Fruit fly (Drosophila melanogaster) whole organism, embryonic: ENCODE data around the gene CG3104.

Experiments
- CG11093 ChIP-seq: fragments of 200-800 bp; sonication (Bioruptor generic); IDR thresholded peaks from 3 replicates; pipeline ENCODE4 v1.3.6; 2022; ENCODE audit warnings: missing biosample characterization, missing genetic modification characterization
- CG11560 ChIP-seq: fragments of 200-800 bp; sonication (Bioruptor generic); IDR thresholded peaks from 3 replicates; pipeline ENCODE4 v1.3.6; 2022; ENCODE audit warnings: missing biosample characterization, missing genetic modification characterization
- CG11723 ChIP-seq: fragments of 200-800 bp; sonication (Bioruptor generic); optimal IDR thresholded peaks from 2 replicates; lab custom pipeline; 2017; ENCODE audit warnings: missing biosample characterization, mild to moderate bottlenecking, missing genetic modification characterization
- CG12942 ChIP-seq: fragments of 200-800 bp; sonication (Bioruptor generic); optimal IDR thresholded peaks from 3 replicates; lab custom pipeline; 2016; ENCODE audit warnings: missing biosample characterization, missing genetic modification characterization
- CG13894 ChIP-seq: fragments of 200-800 bp; sonication (Bioruptor generic); optimal IDR thresholded peaks from 3 replicates; lab custom pipeline; 2018; ENCODE audit warnings: missing biosample characterization, mild to moderate bottlenecking, missing genetic modification characterization, moderate library complexity
- CG14050 ChIP-seq: fragments of 200-800 bp; sonication (Bioruptor generic); IDR thresholded peaks from 3 replicates; pipeline ENCODE4 v1.3.6; 2022; ENCODE audit warnings: missing biosample characterization, missing genetic modification characterization
- CG15073 ChIP-seq: fragments of 200-800 bp; sonication (Bioruptor generic); optimal IDR thresholded peaks from 2 replicates; lab custom pipeline; 2016; ENCODE audit warnings: missing biosample characterization, missing genetic modification characterization
- CG15601 ChIP-seq: fragments of 200-800 bp; sonication (Bioruptor generic); optimal IDR thresholded peaks from 3 replicates; lab custom pipeline; 2019; ENCODE audit warnings: missing biosample characterization, mild to moderate bottlenecking, missing genetic modification characterization, moderate library complexity
- CG16813 ChIP-seq: fragments of 200-800 bp; sonication (Bioruptor generic); IDR thresholded peaks from 3 replicates; pipeline ENCODE4 v1.3.6; 2022; ENCODE audit warnings: missing biosample characterization, missing genetic modification characterization; ENCODE audit not compliant: partially characterized antibody
- CG2678 ChIP-seq: fragments of 200-800 bp; sonication (Bioruptor generic); optimal IDR thresholded peaks from 3 replicates; lab custom pipeline; 2019; ENCODE audit warnings: missing biosample characterization, mild to moderate bottlenecking, missing genetic modification characterization, moderate library complexity
- CG30431 ChIP-seq: fragments of 200-800 bp; sonication (Bioruptor generic); optimal IDR thresholded peaks from 2 replicates; lab custom pipeline; 2017; ENCODE audit warnings: missing biosample characterization, missing genetic modification characterization
- CG31441 ChIP-seq: fragments of 200-800 bp; sonication (Bioruptor generic); IDR thresholded peaks from 2 replicates; pipeline ENCODE4 v1.3.6; 2022; ENCODE audit warnings: missing biosample characterization, missing genetic modification characterization
- CG3281 ChIP-seq: fragments of 200-800 bp; sonication (Bioruptor generic); optimal IDR thresholded peaks from 3 replicates; lab custom pipeline; 2017; ENCODE audit warnings: missing biosample characterization, mild to moderate bottlenecking, missing genetic modification characterization
- CG34224 ChIP-seq: fragments of 200-800 bp; sonication (Bioruptor generic); IDR thresholded peaks from 3 replicates; pipeline ENCODE4 v1.3.6; 2022; ENCODE audit warnings: missing biosample characterization, missing genetic modification characterization; ENCODE audit not compliant: partially characterized antibody
- CG34422 ChIP-seq: fragments of 200-800 bp; sonication (Bioruptor generic); IDR thresholded peaks from 3 replicates; pipeline ENCODE4 v1.3.6; 2022; ENCODE audit warnings: missing biosample characterization, missing genetic modification characterization
- CG42726 ChIP-seq: fragments of 200-800 bp; sonication (Bioruptor generic); IDR thresholded peaks from 2 replicates; pipeline ENCODE4 v1.3.6; 2022; ENCODE audit warnings: missing biosample characterization, missing genetic modification characterization; ENCODE audit not compliant: partially characterized antibody
- CG9932 ChIP-seq: fragments of 200-800 bp; sonication (Bioruptor generic); IDR thresholded peaks from 2 replicates; pipeline ENCODE4 v1.3.6; 2022; ENCODE audit warnings: missing biosample characterization, missing genetic modification characterization
- Dip2 ChIP-seq: fragments of 200-800 bp; sonication (Bioruptor generic); IDR thresholded peaks from 2 replicates; pipeline ENCODE4 v1.3.6; 2022; ENCODE audit warnings: missing biosample characterization, missing genetic modification characterization
- Ets97D ChIP-seq: fragments of 200-800 bp; sonication (Bioruptor generic); optimal IDR thresholded peaks from 3 replicates; lab custom pipeline; 2016; ENCODE audit warnings: missing biosample characterization, missing genetic modification characterization
- GATAe ChIP-seq: fragments of 200-800 bp; sonication (Bioruptor generic); conservative IDR thresholded peaks from 2 replicates; pipeline ENCODE4 v1.3.6; 2022; ENCODE audit warnings: missing biosample characterization, missing genetic modification characterization
- HLH54F ChIP-seq: fragments of 200-800 bp; sonication (Bioruptor generic); optimal IDR thresholded peaks from 3 replicates; lab custom pipeline; 2016; ENCODE audit warnings: missing biosample characterization, missing genetic modification characterization
- HmgZ ChIP-seq: fragments of 200-800 bp; sonication (Bioruptor generic); optimal IDR thresholded peaks from 2 replicates; lab custom pipeline; 2018; ENCODE audit warnings: missing biosample characterization, mild to moderate bottlenecking, missing genetic modification characterization
- Lim3 ChIP-seq: fragments of 200-800 bp; sonication (Bioruptor generic); IDR thresholded peaks from 2 replicates; pipeline ENCODE4 v1.3.6; 2022; ENCODE audit warnings: missing biosample characterization, missing genetic modification characterization
- Mad ChIP-seq: fragments of 200-800 bp; sonication (Bioruptor generic); optimal IDR thresholded peaks from 2 replicates; lab custom pipeline; 2016; ENCODE audit warnings: missing biosample characterization, missing genetic modification characterization
- Spps ChIP-seq: fragments of 200-800 bp; sonication (Bioruptor generic); optimal IDR thresholded peaks from 2 replicates; lab custom pipeline; 2018; ENCODE audit warnings: missing biosample characterization, mild to moderate bottlenecking, missing genetic modification characterization
- Trl ChIP-seq, 3 experiments: fragments of >200 bp in 2 of 3; fragments of 200-800 bp in 1 of 3; sonication (Bioruptor generic) in 1 of 3; optimal IDR thresholded peaks; 2 replicates in 1 of 3; 3 replicates in 2 of 3; lab custom pipeline; 2016 to 2017; ENCODE audit warnings: missing biosample characterization in 1 of 3, missing genetic modification characterization in 1 of 3
- Usf ChIP-seq: fragments of 200-800 bp; sonication (Bioruptor generic); optimal IDR thresholded peaks from 2 replicates; lab custom pipeline; 2017; ENCODE audit warnings: missing genotype, missing biosample characterization, missing genetic modification characterization
- Vsx1 ChIP-seq: fragments of 200-800 bp; sonication (Bioruptor generic); optimal IDR thresholded peaks from 2 replicates; lab custom pipeline; 2017; ENCODE audit warnings: missing biosample characterization, mild to moderate bottlenecking, missing genetic modification characterization, missing genetic modification reagents
- Xrp1 ChIP-seq: fragments of 200-800 bp; sonication (Bioruptor generic); IDR thresholded peaks from 2 replicates; pipeline ENCODE4 v1.3.6; 2022; ENCODE audit warnings: missing biosample characterization, missing genetic modification characterization
- corto ChIP-seq: fragments of 200-800 bp; sonication (Bioruptor generic); optimal IDR thresholded peaks from 2 replicates; lab custom pipeline; 2016; ENCODE audit warnings: missing biosample characterization, mild to moderate bottlenecking, missing genetic modification characterization, moderate library complexity
- dmrt11E ChIP-seq: fragments of 200-800 bp; sonication (Bioruptor generic); optimal IDR thresholded peaks from 3 replicates; lab custom pipeline; 2018; ENCODE audit warnings: missing biosample characterization, mild to moderate bottlenecking, missing genetic modification characterization, moderate library complexity
- dpn ChIP-seq, 2 experiments: fragments of 200-800 bp; sonication (Bioruptor generic); optimal IDR thresholded peaks; 3 replicates each; lab custom pipeline; 2016; ENCODE audit warnings: missing biosample characterization in 2 of 2, missing genetic modification characterization in 2 of 2
- ewg ChIP-seq: fragments of 200-800 bp; sonication (Bioruptor generic); optimal IDR thresholded peaks from 3 replicates; lab custom pipeline; 2017; ENCODE audit warnings: mild to moderate bottlenecking, missing biosample characterization, missing genetic modification reagents, missing genetic modification characterization
- fu2 ChIP-seq: fragments of 200-800 bp; sonication (Bioruptor generic); optimal IDR thresholded peaks from 2 replicates; lab custom pipeline; 2016; ENCODE audit warnings: missing biosample characterization, missing genetic modification characterization
- grau ChIP-seq: fragments of 200-800 bp; optimal IDR thresholded peaks from 3 replicates; lab custom pipeline; 2019; ENCODE audit warnings: missing biosample characterization, mild to moderate bottlenecking, missing genetic modification characterization, moderate library complexity
- gsb-n ChIP-seq: fragments of 200-800 bp; sonication (Bioruptor generic); optimal IDR thresholded peaks from 3 replicates; lab custom pipeline; 2018; ENCODE audit warnings: missing biosample characterization, mild to moderate bottlenecking, missing genetic modification characterization
- insv ChIP-seq, 2 experiments: fragments of 200-800 bp; sonication (Bioruptor generic); optimal IDR thresholded peaks; 3 replicates each; lab custom pipeline; 2016 to 2018; ENCODE audit warnings: missing biosample characterization in 2 of 2, missing genetic modification characterization in 2 of 2
- jumu ChIP-seq: fragments of 200-800 bp; sonication (Bioruptor generic); optimal IDR thresholded peaks from 3 replicates; lab custom pipeline; 2016; ENCODE audit warnings: missing biosample characterization, missing genetic modification characterization
- lbe ChIP-seq: fragments of 200-800 bp; sonication (Bioruptor generic); optimal IDR thresholded peaks from 2 replicates; lab custom pipeline; 2016; ENCODE audit warnings: missing biosample characterization, mild to moderate bottlenecking, missing genetic modification characterization
- maf-S ChIP-seq: fragments of 200-800 bp; sonication (Bioruptor generic); optimal IDR thresholded peaks from 2 replicates; lab custom pipeline; 2016; ENCODE audit warnings: missing biosample characterization, missing genetic modification characterization
- nau ChIP-seq: fragments of 200-800 bp; sonication (Bioruptor generic); optimal IDR thresholded peaks from 3 replicates; lab custom pipeline; 2017; ENCODE audit warnings: missing biosample characterization, mild to moderate bottlenecking, missing genetic modification characterization, missing genetic modification reagents
- nerfin-1 ChIP-seq: fragments of 200-800 bp; sonication (Bioruptor generic); optimal IDR thresholded peaks from 3 replicates; lab custom pipeline; 2019; ENCODE audit warnings: missing biosample characterization, mild to moderate bottlenecking, missing genetic modification characterization, moderate library complexity
- p53 ChIP-seq: fragments of 200-800 bp; sonication (Bioruptor generic); optimal IDR thresholded peaks from 2 replicates; lab custom pipeline; 2016; ENCODE audit warnings: missing biosample characterization, missing genetic modification characterization
- sqz ChIP-seq: fragments of 200-800 bp; sonication (Bioruptor generic); optimal IDR thresholded peaks from 3 replicates; lab custom pipeline; 2018; ENCODE audit warnings: missing biosample characterization, mild to moderate bottlenecking, missing genetic modification characterization
- tna ChIP-seq: fragments of 200-800 bp; sonication (Bioruptor generic); IDR thresholded peaks from 2 replicates; pipeline ENCODE4 v1.3.6; 2022; ENCODE audit warnings: missing biosample characterization, missing genetic modification characterization; ENCODE audit not compliant: partially characterized antibody
- vvl ChIP-seq: fragments of 200-800 bp; sonication (Bioruptor generic); IDR thresholded peaks from 2 replicates; pipeline ENCODE4 v1.3.6; 2022; ENCODE audit warnings: missing biosample characterization, missing genetic modification characterization
- z ChIP-seq: fragments of 200-800 bp; sonication (Bioruptor generic); IDR thresholded peaks from 3 replicates; pipeline ENCODE4 v1.3.6; 2022; ENCODE audit warnings: missing biosample characterization, missing genetic modification characterization
- zen2 ChIP-seq: fragments of 200-800 bp; sonication (Bioruptor generic); IDR thresholded peaks from 3 replicates; pipeline ENCODE4 v1.3.6; 2022; ENCODE audit warnings: missing biosample characterization, missing genetic modification characterization; ENCODE audit not compliant: partially characterized antibody

Gene CG3104

DNA sequence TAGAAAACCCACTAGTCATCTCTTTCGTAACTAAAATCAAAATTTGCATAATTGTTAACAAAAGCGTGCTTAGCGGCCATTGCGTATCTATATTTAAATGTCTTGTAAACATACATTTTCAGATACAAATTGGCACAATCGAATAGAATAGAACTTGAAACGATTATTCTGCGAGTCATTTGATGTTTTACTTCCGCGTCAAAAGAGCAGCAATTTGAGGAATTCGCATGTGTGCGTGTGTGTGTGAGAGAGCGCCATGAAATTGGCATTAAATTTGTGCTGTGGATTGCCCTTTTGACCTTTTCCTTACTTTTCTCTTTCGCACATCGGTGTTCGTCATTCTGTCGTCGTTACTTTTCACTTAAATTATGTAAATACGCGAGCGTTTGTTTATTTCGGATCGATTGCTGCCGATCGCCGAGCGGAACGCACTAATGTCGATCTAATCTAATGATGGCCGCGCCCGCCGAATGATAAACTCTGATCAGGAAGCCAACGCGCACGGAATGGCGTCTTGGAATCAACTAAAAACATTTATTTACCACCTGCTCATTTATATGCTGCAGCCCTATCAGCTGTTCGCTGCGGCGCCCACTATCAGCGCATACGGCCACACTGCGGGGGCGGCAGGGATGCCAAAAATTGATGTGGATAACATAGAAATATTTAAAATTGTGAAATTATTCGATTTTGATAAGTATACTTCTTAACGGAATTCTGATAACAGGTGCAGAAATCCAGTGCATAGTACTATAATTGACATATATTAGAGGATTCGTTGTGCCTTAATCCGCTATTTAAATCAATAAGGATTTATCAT lies 29.3 kb upstream of the CG3104 start (continued):
- TF ChIP-seq zen2 (no peak; the same call in 2 of the 3 replicates), maf-S (GFP tag; lab: Kevin White, UChicago) (no peak), insv (GFP tag; optimal IDR thresholded peaks at IDR 0.05; lab: Kevin White, UChicago) (peak in 1 of 2 experiments; percentile 44), GATAe (peak; percentile 73), CG15601 (tag; lab: Kevin White, UChicago) (peak; percentile 39), Mad (GFP tag; lab: Kevin White, UChicago) (peak; percentile 63), tna (GFP tag; lab: Robert Waterston, UW) (peak; percentile 57; the same call in 1 of the 2 replicates), CG30431 (GFP tag; lab: Kevin White, UChicago) (no peak), Vsx1 (GFP tag; lab: Kevin White, UChicago) (no peak), Ets97D (GFP tag; lab: Kevin White, UChicago) (peak; percentile 71), jumu (GFP tag; lab: Kevin White, UChicago) (no peak), p53 (GFP tag; lab: Kevin White, UChicago) (no peak), dmrt11E (tag; lab: Kevin White, UChicago) (no peak), CG31441 (GFP tag; lab: Robert Waterston, UW) (no peak; the same call in 1 of the 2 replicates), Dip2 (GFP tag; lab: Robert Waterston, UW) (no peak), Trl (optimal IDR thresholded peaks at IDR 0.05; lab: Kevin White, UChicago) (peak in 1 of 2 experiments; percentile 50), Trl (GFP tag; optimal IDR thresholded peaks at IDR 0.05; lab: Kevin White, UChicago) (peak; percentile 11), CG16813 (peak; percentile 18; the same call in 2 of the 3 replicates), CG42726 (GFP tag; lab: Robert Waterston, UW) (peak; percentile 70; the same call in 1 of the 2 replicates), lbe (GFP tag; lab: Kevin White, UChicago) (no peak), nerfin-1 (tag; lab: Kevin White, UChicago) (peak; percentile 53), CG3281 (GFP tag; lab: Kevin White, UChicago) (peak; percentile 55), CG9932 (GFP tag; lab: Robert Waterston, UW) (peak; percentile 81), nau (GFP tag; lab: Kevin White, UChicago) (peak; percentile 43), CG15073 (GFP tag; lab: Kevin White, UChicago) (no peak), CG11723 (GFP tag; lab: Kevin White, UChicago) (no peak), ewg (GFP tag; lab: Kevin White, UChicago) (no peak), Usf (GFP tag; lab: Kevin White, UChicago) (no peak), CG11560 (tag; lab: Robert Waterston, UW) (no peak), HmgZ (tag; lab: Kevin White, UChicago) (peak; percentile 69), Spps (tag; lab: Kevin White, UChicago) (no peak), CG12942 (no peak), z (GFP tag; lab: Robert Waterston, UW) (0 out of 3 replicates have a peak, but pooled peaks have one; percentile 25), CG13894 (tag; lab: Kevin White, UChicago) (peak; percentile 84), fu2 (no peak), HLH54F (peak; percentile 27), dpn (GFP tag; optimal IDR thresholded peaks at IDR 0.05; lab: Kevin White, UChicago) (peak in 1 of 2 experiments; percentile 18), CG14050 (GFP tag; lab: Robert Waterston, UW) (peak; percentile 22; the same call in 1 of the 3 replicates), vvl (GFP tag; lab: Robert Waterston, UW) (peak; percentile 68), corto (GFP tag; lab: Kevin White, UChicago) (no peak), Lim3 (no peak), gsb-n (tag; lab: Kevin White, UChicago) (no peak), Xrp1 (GFP tag; lab: Robert Waterston, UW) (peak; percentile 41; the same call in 1 of the 2 replicates), CG2678 (tag; lab: Kevin White, UChicago) (peak; percentile 44), CG11093 (no peak), CG34224 (peak; percentile 51), grau (peak; percentile 42), sqz (GFP tag; lab: Kevin White, UChicago) (no peak), CG34422 (peak; percentile 89; the same call in 2 of the 3 replicates)
